Worm (Caenorhabditis elegans) whole organism, L4 larva: Measurements from ENCODE around the gene F14D2.5.
A peak's percentile ranks its signal among the peaks of the same experiment; 100 is the strongest.

Experiments
- F26F4.8 ChIP-seq: fragments of 200-800 bp; sonication (Bioruptor generic); conservative IDR thresholded peaks from 2 replicates; pipeline ENCODE4 v1.3.6; 2022; ENCODE audit warnings: missing genetic modification characterization, missing compliant biosample characterization
- R02D3.7 ChIP-seq: fragments of 150-350 bp; sonication (generic microtip); optimal IDR thresholded peaks from 3 replicates; lab custom pipeline; 2014; ENCODE audit warnings: missing biosample characterization, missing genetic modification characterization
- ZK546.5 ChIP-seq, 2 experiments: sonication (generic microtip); optimal IDR thresholded peaks; 2 replicates each; lab custom pipeline; 2017; ENCODE audit warnings: missing biosample characterization in 2 of 2, missing genetic modification characterization in 2 of 2
- aha-1 ChIP-seq: fragments of 150-350 bp; peaks from one replicate; lab custom pipeline; 2014; ENCODE audit warnings: missing biosample characterization, missing genetic modification characterization
- ama-1 ChIP-seq: fragments of 150-350 bp; optimal IDR thresholded peaks from 2 replicates; lab custom pipeline; 2014; ENCODE audit warnings: inconsistent platforms, mixed read lengths
- arid-1 ChIP-seq: fragments of 200-800 bp; sonication (Bioruptor generic); conservative IDR thresholded peaks from 2 replicates; pipeline ENCODE4 v1.3.6; 2022; ENCODE audit warnings: missing genetic modification reagents, missing genetic modification characterization, missing compliant biosample characterization
- attf-4 ChIP-seq: sonication (generic microtip); optimal IDR thresholded peaks from 3 replicates; lab custom pipeline; 2017; ENCODE audit warnings: missing biosample characterization, missing genetic modification characterization
- ceh-20 ChIP-seq: fragments of 200-800 bp; sonication (Bioruptor generic); IDR thresholded peaks from 2 replicates; pipeline ENCODE4 v1.3.6; 2022; ENCODE audit warnings: missing genetic modification reagents, missing genetic modification characterization, missing compliant biosample characterization
- ceh-62 ChIP-seq: sonication (generic microtip); optimal IDR thresholded peaks from 2 replicates; lab custom pipeline; 2017; ENCODE audit warnings: missing biosample characterization, missing genetic modification characterization
- ctbp-1 ChIP-seq: fragments of 200-800 bp; sonication (Bioruptor generic); IDR thresholded peaks from 2 replicates; pipeline ENCODE4 v1.3.6; 2022; ENCODE audit warnings: missing genetic modification reagents, missing genetic modification characterization, missing compliant biosample characterization
- dve-1 ChIP-seq: sonication (generic microtip); optimal IDR thresholded peaks from 2 replicates; lab custom pipeline; 2017; ENCODE audit warnings: antibody characterized with exemption, mild to moderate bottlenecking, missing genetic modification characterization, missing compliant biosample characterization; ENCODE audit not compliant: insufficient read depth
- fkh-10 ChIP-seq: fragments of 150-350 bp; optimal IDR thresholded peaks from 2 replicates; lab custom pipeline; 2014; ENCODE audit warnings: missing biosample characterization, missing genetic modification reagents, missing genetic modification characterization
- fos-1 ChIP-seq: fragments of 150-350 bp; optimal IDR thresholded peaks from 2 replicates; lab custom pipeline; 2014; ENCODE audit warnings: missing biosample characterization, missing genetic modification characterization
- lin-13 ChIP-seq: fragments of 150-350 bp; optimal IDR thresholded peaks from 2 replicates; lab custom pipeline; 2014; ENCODE audit warnings: missing biosample characterization, missing genetic modification reagents, missing genetic modification characterization
- lin-38 ChIP-seq: fragments of 200-800 bp; sonication (Bioruptor generic); IDR thresholded peaks from 2 replicates; pipeline ENCODE4 v1.3.6; 2022; ENCODE audit warnings: missing genetic modification reagents, missing genetic modification characterization, missing compliant biosample characterization
- lin-39 ChIP-seq: fragments of 150-350 bp; optimal IDR thresholded peaks from 2 replicates; lab custom pipeline; 2014; ENCODE audit warnings: missing biosample characterization, missing genetic modification reagents, missing genetic modification characterization
- lir-3 ChIP-seq: sonication (generic microtip); optimal IDR thresholded peaks from 2 replicates; lab custom pipeline; 2016; ENCODE audit warnings: mild to moderate bottlenecking, missing genetic modification characterization, missing compliant biosample characterization
- lsy-2 ChIP-seq, 2 experiments: fragments of 150-350 bp in 1 of 2; sonication (generic microtip) in 1 of 2; optimal IDR thresholded peaks; 2 replicates each; lab custom pipeline; 2014 to 2017; ENCODE audit warnings: missing biosample characterization in 2 of 2, missing genetic modification characterization in 2 of 2
- madf-9 ChIP-seq: fragments of 200-800 bp; sonication (Bioruptor generic); conservative IDR thresholded peaks from 2 replicates; pipeline ENCODE4 v1.3.6; 2022; ENCODE audit warnings: missing genetic modification reagents, missing genetic modification characterization, missing compliant biosample characterization
- mdl-1 ChIP-seq, 2 experiments: fragments of 150-350 bp in 1 of 2; sonication (generic microtip) in 1 of 2; optimal IDR thresholded peaks; 2 replicates each; lab custom pipeline; 2014 to 2017; ENCODE audit warnings: missing biosample characterization in 2 of 2, missing genetic modification characterization in 2 of 2
- mdt-29 ChIP-seq: fragments of 200-800 bp; sonication (Bioruptor generic); IDR thresholded peaks from 2 replicates; pipeline ENCODE4 v1.3.6; 2022; ENCODE audit warnings: missing genetic modification reagents, missing genetic modification characterization, missing compliant biosample characterization
- mxl-3 ChIP-seq: fragments of 200-800 bp; sonication (Bioruptor generic); optimal IDR thresholded peaks from 2 replicates; lab custom pipeline; 2018; ENCODE audit warnings: mild to moderate bottlenecking, missing genetic modification characterization, missing compliant biosample characterization
- nhr-10 ChIP-seq: fragments of 150-350 bp; optimal IDR thresholded peaks from 2 replicates; lab custom pipeline; 2014; ENCODE audit warnings: missing biosample characterization, missing genetic modification characterization
- nhr-237 ChIP-seq: sonication (generic microtip); optimal IDR thresholded peaks from 2 replicates; lab custom pipeline; 2017; ENCODE audit warnings: missing biosample characterization, missing genetic modification characterization
- nhr-41 ChIP-seq: fragments of 200-800 bp; sonication (Bioruptor generic); IDR thresholded peaks from 2 replicates; pipeline ENCODE4 v1.3.6; 2022; ENCODE audit warnings: missing genetic modification reagents, missing genetic modification characterization, missing compliant biosample characterization
- nhr-42 ChIP-seq: fragments of 200-800 bp; sonication (Bioruptor generic); IDR thresholded peaks from 2 replicates; pipeline ENCODE4 v1.3.6; 2022; ENCODE audit warnings: missing genetic modification characterization, missing compliant biosample characterization
- nhr-76 ChIP-seq: fragments of 150-350 bp; optimal IDR thresholded peaks from 2 replicates; lab custom pipeline; 2014; ENCODE audit warnings: missing biosample characterization, missing genetic modification characterization
- nhr-77 ChIP-seq: fragments of 150-350 bp; optimal IDR thresholded peaks from 2 replicates; lab custom pipeline; 2014; ENCODE audit warnings: missing biosample characterization, missing genetic modification characterization
- pha-4 ChIP-seq, 2 experiments: fragments of 150-350 bp in 1 of 2; fragments of 200-800 bp in 1 of 2; sonication (Bioruptor generic) in 1 of 2; IDR thresholded peaks in 1 of 2; optimal IDR thresholded peaks in 1 of 2; 2 replicates each; pipeline versions ENCODE4 v1.3.6 to Lab custom; 2014 to 2022; ENCODE audit warnings: missing genetic modification characterization in 2 of 2, missing genetic modification reagents in 2 of 2, missing biosample characterization in 1 of 2, missing compliant biosample characterization in 1 of 2
- saeg-2 ChIP-seq: fragments of 200-800 bp; sonication (Bioruptor generic); IDR thresholded peaks from 2 replicates; pipeline ENCODE4 v1.3.6; 2022; ENCODE audit warnings: missing genetic modification reagents, missing genetic modification characterization, missing compliant biosample characterization
- set-16 ChIP-seq: fragments of 200-800 bp; sonication (Bioruptor generic); IDR thresholded peaks from 2 replicates; pipeline ENCODE4 v1.3.6; 2022; ENCODE audit warnings: missing genetic modification reagents, missing genetic modification characterization, missing compliant biosample characterization
- tag-97 ChIP-seq: fragments of 200-800 bp; sonication (Bioruptor generic); IDR thresholded peaks from 2 replicates; pipeline ENCODE4 v1.3.6; 2022; ENCODE audit warnings: missing genetic modification characterization, missing compliant biosample characterization
- tra-1 ChIP-seq: fragments of 200-800 bp; sonication (Bioruptor generic); IDR thresholded peaks from 2 replicates; pipeline ENCODE4 v1.3.6; 2022; ENCODE audit warnings: missing genetic modification reagents, missing genetic modification characterization, missing compliant biosample characterization
- unc-39 ChIP-seq: sonication (generic microtip); optimal IDR thresholded peaks from 2 replicates; lab custom pipeline; 2017; ENCODE audit warnings: missing biosample characterization, missing genetic modification characterization
- unc-62 ChIP-seq, 3 experiments: fragments of 150-350 bp in 1 of 3; sonication (generic microtip); optimal IDR thresholded peaks in 2 of 3; peaks in 1 of 3; 1 replicate in 1 of 3; 2 replicates in 2 of 3; lab custom pipeline; 2014 to 2017; ENCODE audit warnings: missing biosample characterization in 3 of 3, missing genetic modification characterization in 3 of 3, missing genetic modification reagents in 3 of 3, missing genotype in 1 of 3
- zag-1 ChIP-seq: fragments of 150-350 bp; optimal IDR thresholded peaks from 2 replicates; lab custom pipeline; 2014; ENCODE audit warnings: missing biosample characterization, missing genetic modification characterization
- zfp-2 ChIP-seq: sonication (generic microtip); optimal IDR thresholded peaks from 2 replicates; lab custom pipeline; 2016; ENCODE audit warnings: mild to moderate bottlenecking, missing genetic modification characterization, missing compliant biosample characterization
- ztf-11 ChIP-seq: fragments of 150-350 bp; optimal IDR thresholded peaks from 2 replicates; lab custom pipeline; 2014; ENCODE audit warnings: missing biosample characterization, missing genetic modification characterization
- ztf-7 ChIP-seq: fragments of 150-350 bp; optimal IDR thresholded peaks from 2 replicates; lab custom pipeline; 2014; ENCODE audit warnings: missing biosample characterization, missing genetic modification characterization

The F14D2.5 gene

ce11 chrII:3332039-3332438 lies 8.3 kb upstream of the F14D2.5 start, which contains the start of gene irld-27:
irld-27 (plus strand) TSS chrII:3332339.
- TF ChIP-seq attf-4 (tag; lab: Kevin White, UChicago) = no peak

ce11 chrII:3337039-3337438 lies 3.3 kb upstream of the F14D2.5 start, which contains the start of gene F14D2.19:
F14D2.19 (minus strand) TSS chrII:3337139.
- TF ChIP-seq ztf-11 (no peak), lin-38 (GFP tag; lab: Robert Waterston, UW) (no peak), lsy-2 (tag; optimal IDR thresholded peaks at IDR 0.05; lab: Kevin White, UChicago) (no peak), ctbp-1 (GFP tag; lab: Robert Waterston, UW) (no peak), mdt-29 (GFP tag; lab: Robert Waterston, UW) (no peak), zag-1 (tag; lab: Kevin White, UChicago) (no peak), aha-1 (tag; lab: Kevin White, UChicago) (no peak), nhr-76 (tag; lab: Kevin White, UChicago) (no peak), ceh-20 (GFP tag; lab: Robert Waterston, UW) (no peak), fkh-10 (GFP tag; lab: Kevin White, UChicago) (no peak), lir-3 (tag; lab: Kevin White, UChicago) (no peak), nhr-41 (GFP tag; lab: Robert Waterston, UW) (no peak), lin-13 (no peak), lin-39 (no peak), pha-4 (GFP tag; IDR thresholded peaks at IDR 0.05; lab: Robert Waterston, UW) (no peak), pha-4 (tag; optimal IDR thresholded peaks at IDR 0.05; lab: Kevin White, UChicago) (no peak), ztf-7 (tag; lab: Kevin White, UChicago) (no peak), set-16 (GFP tag; lab: Robert Waterston, UW) (no peak), nhr-237 (no peak), tra-1 (GFP tag; lab: Robert Waterston, UW) (no peak), nhr-42 (no peak)
- TF ChIP-seq, all 104 proteins: peak for 0

- TF ChIP-seq ztf-7 (tag; lab: Kevin White, UChicago) (no peak), dve-1 (no peak), unc-62 (GFP tag; optimal IDR thresholded peaks at IDR 0.05 in 1 of 2; lab: Kevin White, UChicago) (peak in 1 of 2 experiments; percentile 31), unc-62 (tag; optimal IDR thresholded peaks at IDR 0.05; lab: Kevin White, UChicago) (no peak), arid-1 (GFP tag; lab: Robert Waterston, UW) (no peak), ama-1 (lab: Kevin White, UChicago) (no peak), R02D3.7 (no peak), aha-1 (tag; lab: Kevin White, UChicago) (peak; percentile 79), nhr-10 (no peak), fkh-10 (GFP tag; lab: Kevin White, UChicago) (no peak)
These were observed 1.8 kb upstream of the F14D2.5 start, which contains the start of gene F14D2.7 for ce11 chrII:3338556-3338955. F14D2.7 (minus strand) TSS chrII:3338656.

- no peak for TF ChIP-seq mdl-1 (tag; optimal IDR thresholded peaks at IDR 0.05; lab: Kevin White, UChicago)
- no peak for TF ChIP-seq madf-9 (GFP tag; lab: Robert Waterston, UW)
- no peak for TF ChIP-seq saeg-2 (GFP tag; lab: Robert Waterston, UW)
- peak; percentile 87 for TF ChIP-seq set-16 (GFP tag; lab: Robert Waterston, UW)
These were observed 467 bp downstream of the F14D2.5 start for ce11 chrII:3340818-3341217.

- no peak for TF ChIP-seq ceh-62
- no peak for TF ChIP-seq unc-39 (tag; lab: Kevin White, UChicago)
- no peak for TF ChIP-seq tag-97 (GFP tag; lab: Robert Waterston, UW)
- no peak for TF ChIP-seq ztf-11
- no peak for TF ChIP-seq F26F4.8
- no peak for TF ChIP-seq ZK546.5 (tag; optimal IDR thresholded peaks at IDR 0.05; lab: Kevin White, UChicago)
- no peak for TF ChIP-seq zfp-2
- no peak for TF ChIP-seq mxl-3
- TF ChIP-seq ztf-7 (tag; lab: Kevin White, UChicago) = no peak
- TF ChIP-seq lin-13 = no peak
- TF ChIP-seq fos-1 (tag; lab: Kevin White, UChicago) = no peak
- no peak for TF ChIP-seq nhr-77 (tag; lab: Kevin White, UChicago)
- TF ChIP-seq lir-3 (tag; lab: Kevin White, UChicago) = no peak
These were observed 1.6 kb downstream of the F14D2.5 start, which contains the start of gene F14D2.11 for ce11 chrII:3341989-3342388. F14D2.11 (minus strand) TSS chrII:3342089.
